Fruit fly (Drosophila melanogaster): ENCODE data around the gene Jon65Aiii.
A peak's percentile ranks its signal among the peaks of the same experiment; 100 is the strongest.

DNA sequence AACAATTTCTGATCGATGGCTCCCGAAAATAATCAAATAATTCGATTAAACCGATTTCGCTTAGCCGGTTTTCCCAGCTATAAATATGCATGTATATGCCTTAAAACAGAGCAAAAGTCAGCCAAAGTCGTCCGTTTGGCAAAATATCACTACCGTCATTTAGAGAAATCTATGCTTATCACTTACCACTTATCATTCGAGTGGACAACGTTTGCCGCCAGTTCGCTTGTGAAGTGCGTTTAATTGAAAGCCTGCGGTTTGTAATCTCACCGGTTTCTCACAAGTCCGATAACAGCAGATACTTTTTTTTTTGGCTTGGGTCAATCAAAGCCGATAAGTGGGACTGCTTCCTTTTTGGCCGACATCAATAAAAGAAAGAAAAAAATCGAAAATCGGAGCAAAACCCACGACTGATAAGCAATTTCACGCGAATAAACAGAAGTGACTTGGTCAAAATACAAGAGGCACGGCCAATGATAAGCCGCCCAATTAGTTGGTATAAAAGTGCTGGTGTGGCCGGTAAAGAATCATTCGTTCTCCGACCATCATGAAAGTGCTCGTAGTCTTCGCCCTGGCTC lies at the start of gene Jon65Aiii:
- TF ChIP-seq ovo (GFP tag; optimal IDR thresholded peaks at IDR 0.05) (no peak), kay (GFP tag; ENCODE audit: borderline replicate concordance) (no peak), CG7101 (tag; optimal IDR thresholded peaks at IDR 0.05) (no peak), Mnt (GFP tag; optimal IDR thresholded peaks at IDR 0.05) (no peak), bab1 (GFP tag; optimal IDR thresholded peaks at IDR 0.05) (no peak), cic (GFP tag; optimal IDR thresholded peaks at IDR 0.05) (peak; percentile 57), CG12768 (GFP tag; optimal IDR thresholded peaks at IDR 0.05) (no peak), cnc (optimal IDR thresholded peaks at IDR 0.05) (no peak), CG33017 (tag; optimal IDR thresholded peaks at IDR 0.05) (no peak), pad (GFP tag; optimal IDR thresholded peaks at IDR 0.05) (no peak)

Measured in whole organism, adult.